Fruit fly (Drosophila melanogaster) whole organism, pupa: ENCODE data around the gene CG13311.

Source experiments
- CG12605 ChIP-seq: fragments of 200-800 bp; sonication (Bioruptor generic); IDR thresholded peaks from 2 replicates; pipeline ENCODE4 v1.3.6; 2022; ENCODE audit warnings: missing biosample characterization, missing genetic modification characterization
- CG13204 ChIP-seq: fragments of 200-800 bp; sonication (Bioruptor generic); optimal IDR thresholded peaks from 2 replicates; lab custom pipeline; 2018; ENCODE audit warnings: missing biosample characterization, mild to moderate bottlenecking, missing genetic modification characterization, moderate library complexity
- CG15710 ChIP-seq: fragments of 200-800 bp; sonication (Bioruptor generic); optimal IDR thresholded peaks from 2 replicates; lab custom pipeline; 2018; ENCODE audit warnings: missing biosample characterization, mild to moderate bottlenecking, missing genetic modification characterization, moderate library complexity
- CG17806 ChIP-seq: fragments of 200-800 bp; sonication (Bioruptor generic); optimal IDR thresholded peaks from 2 replicates; lab custom pipeline; 2018; ENCODE audit warnings: missing biosample characterization, mild to moderate bottlenecking, missing genetic modification characterization, moderate library complexity
- CG34367 ChIP-seq: fragments of 200-800 bp; sonication (Bioruptor generic); optimal IDR thresholded peaks from 2 replicates; lab custom pipeline; 2018; ENCODE audit warnings: missing biosample characterization, mild to moderate bottlenecking, missing genetic modification characterization
- CG4496 ChIP-seq: fragments of 200-800 bp; sonication (Bioruptor generic); IDR thresholded peaks from 3 replicates; pipeline ENCODE4 v1.3.6; 2022; ENCODE audit warnings: missing biosample characterization, missing genetic modification characterization
- CG8159 ChIP-seq: fragments of 200-800 bp; sonication (Bioruptor generic); optimal IDR thresholded peaks from 3 replicates; lab custom pipeline; 2018; ENCODE audit warnings: missing biosample characterization, mild to moderate bottlenecking, missing genetic modification characterization, moderate library complexity
- CG8301 ChIP-seq: fragments of 200-800 bp; sonication (Bioruptor generic); optimal IDR thresholded peaks from 2 replicates; lab custom pipeline; 2018; ENCODE audit warnings: missing biosample characterization, mild to moderate bottlenecking, missing genetic modification characterization
- D1 ChIP-seq: fragments of 200-800 bp; sonication (Bioruptor generic); optimal IDR thresholded peaks from 2 replicates; lab custom pipeline; 2018; ENCODE audit warnings: missing biosample characterization, mild to moderate bottlenecking, missing genetic modification characterization, moderate library complexity
- EcR ChIP-seq: fragments of 200-800 bp; sonication (Bioruptor generic); optimal IDR thresholded peaks from 3 replicates; lab custom pipeline; 2019; ENCODE audit warnings: missing biosample characterization, missing genetic modification characterization, mild to moderate bottlenecking, moderate library complexity, missing genetic modification reagents
- Ets98B ChIP-seq: fragments of 200-800 bp; sonication (Bioruptor generic); IDR thresholded peaks from 2 replicates; pipeline ENCODE4 v1.3.6; 2022; ENCODE audit warnings: missing biosample characterization, missing genetic modification characterization
- Pif1A ChIP-seq: fragments of 200-800 bp; sonication (Bioruptor generic); optimal IDR thresholded peaks from 3 replicates; lab custom pipeline; 2016; ENCODE audit warnings: missing biosample characterization, missing genetic modification characterization
- Pif1B ChIP-seq: fragments of 200-800 bp; sonication (Bioruptor generic); optimal IDR thresholded peaks from 3 replicates; lab custom pipeline; 2016; ENCODE audit warnings: missing biosample characterization, missing genetic modification characterization
- gl ChIP-seq: fragments of 200-800 bp; sonication (Bioruptor generic); optimal IDR thresholded peaks from 2 replicates; lab custom pipeline; 2018; ENCODE audit warnings: missing biosample characterization, mild to moderate bottlenecking, missing genetic modification characterization

- TF ChIP-seq CG8301 (tag; lab: Kevin White, UChicago) (no peak), CG8159 (tag; lab: Kevin White, UChicago) (no peak), CG4496 (GFP tag; lab: Robert Waterston, UW) (no peak), Ets98B (no peak), CG12605 (GFP tag; lab: Robert Waterston, UW) (no peak), Pif1B (GFP tag; lab: Kevin White, UChicago) (no peak), gl (tag; lab: Kevin White, UChicago) (no peak), CG34367 (tag; lab: Kevin White, UChicago) (no peak), Pif1A (GFP tag; lab: Kevin White, UChicago) (no peak), CG15710 (tag; lab: Kevin White, UChicago) (no peak), EcR (GFP tag; lab: Kevin White, UChicago) (no peak), CG17806 (tag; lab: Kevin White, UChicago) (no peak), CG13204 (GFP tag; lab: Kevin White, UChicago) (no peak), D1 (tag; lab: Kevin White, UChicago) (no peak)
These were observed 1.5 kb downstream of the CG13311 start, which contains the start of gene CG13310 for dm6 chr3L:8800432-8800831.
